Worm (Caenorhabditis elegans) whole organism, midembryonic: ENCODE results near the gene sec-31.

Experiments
- flt-1 ChIP-seq: fragments of 200-800 bp; sonication (Bioruptor generic); IDR thresholded peaks from 2 replicates; pipeline ENCODE4 v1.3.6; 2022; ENCODE audit warnings: missing genetic modification characterization, missing compliant biosample characterization
- klf-2 ChIP-seq: fragments of 200-800 bp; sonication (Bioruptor generic); conservative IDR thresholded peaks from 2 replicates; pipeline ENCODE4 v1.3.6; 2022; ENCODE audit warnings: missing genetic modification reagents, missing genetic modification characterization, missing compliant biosample characterization
- ref-1 ChIP-seq: fragments of 200-800 bp; sonication (Bioruptor generic); conservative IDR thresholded peaks from 2 replicates; pipeline ENCODE4 v1.3.6; 2022; ENCODE audit warnings: missing genetic modification reagents, missing genetic modification characterization, missing compliant biosample characterization
- tab-1 ChIP-seq: fragments of 200-800 bp; sonication (Bioruptor generic); IDR thresholded peaks from 2 replicates; pipeline ENCODE4 v1.3.6; 2022; ENCODE audit warnings: missing genetic modification characterization, missing compliant biosample characterization

- no peak for TF ChIP-seq klf-2 (GFP tag; lab: Robert Waterston, UW)
- no peak for TF ChIP-seq tab-1 (GFP tag; lab: Robert Waterston, UW)
- no peak for TF ChIP-seq flt-1 (GFP tag; lab: Robert Waterston, UW)
- TF ChIP-seq ref-1 (GFP tag; lab: Robert Waterston, UW): no peak
These were observed 20.8 kb downstream of the sec-31 start for ce11 chrIV:11350809-11351208.
